Worm (Caenorhabditis elegans): ENCODE data around the gene F01D5.2.
A peak's percentile ranks its signal among the peaks of the same experiment; 100 is the strongest.

ce11 chrII:13954077-13954476 lies 44.8 kb downstream of the F01D5.2 start:
- TF ChIP-seq pqm-1 (tag; optimal IDR thresholded peaks at IDR 0.05) (peak; percentile 78), nhr-28 (tag; optimal IDR thresholded peaks at IDR 0.05) (no peak), egl-27 (tag; optimal IDR thresholded peaks at IDR 0.05) (no peak), ceh-28 (tag; optimal IDR thresholded peaks at IDR 0.05) (no peak)
